Fruit fly (Drosophila melanogaster) whole organism: ENCODE results near the gene CG45081.

Experiments used
- CG8478 ChIP-seq: fragments of >200 bp; optimal IDR thresholded peaks from 2 replicates; lab custom pipeline; 2018; ENCODE audit warnings: inconsistent platforms
- Dll ChIP-seq: fragments of >200 bp; optimal IDR thresholded peaks from 2 replicates; lab custom pipeline; 2017
- EcR ChIP-seq, 2 experiments: fragments of >200 bp; optimal IDR thresholded peaks; 2 replicates each; lab custom pipeline; 2017; ENCODE audit warnings: missing biosample characterization in 2 of 2, missing genetic modification characterization in 2 of 2, missing genetic modification reagents in 2 of 2
- pan ChIP-seq: fragments of >200 bp; optimal IDR thresholded peaks from 2 replicates; lab custom pipeline; 2017
- psq ChIP-seq: fragments of >200 bp; optimal IDR thresholded peaks from 2 replicates; lab custom pipeline; 2017

- TF ChIP-seq Dll, result no peak
- no peak for TF ChIP-seq psq
- TF ChIP-seq EcR (GFP tag; optimal IDR thresholded peaks at IDR 0.05; lab: Kevin White, UChicago), result peak in 1 of 2 experiments; percentile 79
- TF ChIP-seq pan (lab: Kevin White, UChicago), result no peak
- TF ChIP-seq CG8478, result no peak
Measured at dm6 chr3L:19260278-19260803, 5.5 kb upstream of the CG45081 start, which contains the start of gene nes.
